Worm (Caenorhabditis elegans): ENCODE data around the gene sox-2.

DNA sequence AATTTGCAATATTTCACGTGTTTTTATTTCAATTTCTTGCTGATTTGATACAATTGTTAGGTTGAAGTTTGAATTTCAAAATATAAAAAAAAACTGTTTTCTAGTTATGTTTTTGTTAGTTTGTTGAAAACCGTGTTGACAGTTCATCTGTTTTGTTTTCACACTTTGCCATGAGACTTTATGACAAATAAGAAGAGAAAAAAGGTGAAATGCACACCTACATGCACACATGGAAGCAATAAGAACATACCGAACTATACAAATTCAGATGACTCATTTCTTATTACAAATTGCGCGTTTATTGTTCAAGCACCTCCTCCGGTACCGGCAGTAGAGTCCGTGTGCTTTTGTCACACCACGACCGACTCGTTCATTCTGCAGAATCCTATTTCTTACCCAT, 43.0 kb downstream of the sox-2 start, which contains the start of gene C10A4.9:
- TF ChIP-seq klf-2 (GFP tag; conservative IDR thresholded peaks at IDR 0.05) (no peak), ztf-29 (GFP tag; IDR thresholded peaks at IDR 0.05) (no peak), tab-1 (GFP tag; IDR thresholded peaks at IDR 0.05) (no peak), med-1 (GFP tag; optimal IDR thresholded peaks at IDR 0.05; ENCODE audit: insufficient read depth) (no peak)
